Fruit fly (Drosophila melanogaster) whole organism, prepupa: ENCODE data around the gene Cp19.
A peak's percentile ranks its signal among the peaks of the same experiment; 100 is the strongest.

Experiments
- CG10631 ChIP-seq: fragments of 200-800 bp; sonication (Bioruptor generic); optimal IDR thresholded peaks from 2 replicates; lab custom pipeline; 2016; ENCODE audit warnings: missing biosample characterization, missing genetic modification characterization
- CG10669 ChIP-seq: fragments of 200-800 bp; sonication (Bioruptor generic); optimal IDR thresholded peaks from 3 replicates; lab custom pipeline; 2018; ENCODE audit warnings: missing biosample characterization, mild to moderate bottlenecking, missing genetic modification characterization, moderate library complexity
- CG11294 ChIP-seq: fragments of 200-800 bp; sonication (Bioruptor generic); IDR thresholded peaks from 2 replicates; pipeline ENCODE4 v1.3.6; 2022; ENCODE audit warnings: missing biosample characterization, missing genetic modification characterization
- CG11762 ChIP-seq: fragments of 200-800 bp; sonication (Bioruptor generic); optimal IDR thresholded peaks from 3 replicates; lab custom pipeline; 2016; ENCODE audit warnings: missing biosample characterization, missing genetic modification characterization; ENCODE audit not compliant: insufficient read depth
- CG11902 ChIP-seq: fragments of 200-800 bp; sonication (Bioruptor generic); optimal IDR thresholded peaks from 3 replicates; lab custom pipeline; 2016; ENCODE audit warnings: missing biosample characterization, missing genetic modification characterization
- CG15336 ChIP-seq: fragments of 200-800 bp; sonication (Bioruptor generic); IDR thresholded peaks from 2 replicates; pipeline ENCODE4 v1.3.6; 2022; ENCODE audit warnings: missing biosample characterization, missing genetic modification characterization
- CG16779 ChIP-seq: fragments of 200-800 bp; sonication (Bioruptor generic); optimal IDR thresholded peaks from 3 replicates; lab custom pipeline; 2017; ENCODE audit warnings: missing biosample characterization, mild to moderate bottlenecking, missing genetic modification characterization
- CG31627 ChIP-seq: fragments of 200-800 bp; sonication (Bioruptor generic); optimal IDR thresholded peaks from 3 replicates; lab custom pipeline; 2016; ENCODE audit warnings: missing biosample characterization, missing genetic modification characterization
- CG34406 ChIP-seq: fragments of 200-800 bp; sonication (Bioruptor generic); optimal IDR thresholded peaks from 3 replicates; lab custom pipeline; 2016; ENCODE audit warnings: missing biosample characterization, missing genetic modification characterization
- CG3919 ChIP-seq: fragments of 200-800 bp; sonication (Bioruptor generic); optimal IDR thresholded peaks from 3 replicates; lab custom pipeline; 2016; ENCODE audit warnings: missing biosample characterization, missing genetic modification characterization
- CG4318 ChIP-seq: fragments of 200-800 bp; sonication (Bioruptor generic); optimal IDR thresholded peaks from 3 replicates; lab custom pipeline; 2017; ENCODE audit warnings: missing biosample characterization, mild to moderate bottlenecking, missing genetic modification characterization
- CG6163 ChIP-seq: fragments of 200-800 bp; sonication (Bioruptor generic); IDR thresholded peaks from 3 replicates; pipeline ENCODE4 v1.3.6; 2022; ENCODE audit warnings: missing biosample characterization, missing genetic modification characterization
- CG6276 ChIP-seq: fragments of 200-800 bp; sonication (Bioruptor generic); optimal IDR thresholded peaks from 2 replicates; lab custom pipeline; 2017; ENCODE audit warnings: missing biosample characterization, mild to moderate bottlenecking, missing genetic modification characterization
- CG6792 ChIP-seq: fragments of 200-800 bp; sonication (Bioruptor generic); optimal IDR thresholded peaks from 3 replicates; lab custom pipeline; 2016; ENCODE audit warnings: missing biosample characterization, missing genetic modification characterization
- CG6808 ChIP-seq: fragments of 200-800 bp; sonication (Bioruptor generic); optimal IDR thresholded peaks from 3 replicates; lab custom pipeline; 2017; ENCODE audit warnings: missing biosample characterization, missing genetic modification characterization, mild to moderate bottlenecking, moderate library complexity, missing genetic modification reagents
- CG6854 ChIP-seq: fragments of 200-800 bp; sonication (Bioruptor generic); optimal IDR thresholded peaks from 2 replicates; lab custom pipeline; 2017; ENCODE audit warnings: missing biosample characterization, mild to moderate bottlenecking, missing genetic modification characterization
- CG7368 ChIP-seq: fragments of 200-800 bp; sonication (Bioruptor generic); optimal IDR thresholded peaks from 3 replicates; lab custom pipeline; 2016; ENCODE audit warnings: missing biosample characterization, missing genetic modification characterization
- CG8119 ChIP-seq: fragments of 200-800 bp; sonication (Bioruptor generic); IDR thresholded peaks from 3 replicates; pipeline ENCODE4 v1.3.6; 2022; ENCODE audit warnings: missing biosample characterization, missing genetic modification characterization
- CG8632 ChIP-seq: fragments of 200-800 bp; sonication (Bioruptor generic); optimal IDR thresholded peaks from 3 replicates; lab custom pipeline; 2016; ENCODE audit warnings: missing biosample characterization, missing genetic modification characterization
- CG9139 ChIP-seq: fragments of 200-800 bp; sonication (Bioruptor generic); optimal IDR thresholded peaks from 3 replicates; lab custom pipeline; 2017; ENCODE audit warnings: missing biosample characterization, mild to moderate bottlenecking, missing genetic modification characterization
- Eip75B ChIP-seq: fragments of 200-800 bp; sonication (Bioruptor generic); optimal IDR thresholded peaks from 3 replicates; lab custom pipeline; 2016; ENCODE audit warnings: missing biosample characterization, missing genetic modification characterization
- Eip78C ChIP-seq: fragments of 200-800 bp; sonication (Bioruptor generic); peaks from one replicate; lab custom pipeline; 2016; ENCODE audit warnings: missing biosample characterization, missing genetic modification characterization
- Eip93F ChIP-seq: fragments of 200-800 bp; sonication (Bioruptor generic); optimal IDR thresholded peaks from 2 replicates; lab custom pipeline; 2016; ENCODE audit warnings: missing biosample characterization, mild to moderate bottlenecking, missing genetic modification characterization
- Ets21C ChIP-seq: fragments of 200-800 bp; sonication (Bioruptor generic); optimal IDR thresholded peaks from 3 replicates; lab custom pipeline; 2016; ENCODE audit warnings: missing biosample characterization, missing genetic modification characterization
- Gug ChIP-seq: fragments of 200-800 bp; sonication (Bioruptor generic); IDR thresholded peaks from 2 replicates; pipeline ENCODE4 v1.3.6; 2022; ENCODE audit warnings: missing biosample characterization, missing genetic modification characterization
- Hr38 ChIP-seq: sonication (Bioruptor generic); optimal IDR thresholded peaks from 2 replicates; lab custom pipeline; 2016; ENCODE audit warnings: missing biosample characterization, missing genetic modification characterization
- Lpt ChIP-seq: fragments of 200-800 bp; sonication (Bioruptor generic); optimal IDR thresholded peaks from 3 replicates; lab custom pipeline; 2016; ENCODE audit warnings: missing biosample characterization, missing genetic modification characterization
- Met ChIP-seq: fragments of 200-800 bp; sonication (Bioruptor generic); optimal IDR thresholded peaks from 3 replicates; lab custom pipeline; 2016; ENCODE audit warnings: missing biosample characterization, missing genetic modification characterization
- OdsH ChIP-seq: fragments of 200-800 bp; sonication (Bioruptor generic); optimal IDR thresholded peaks from 3 replicates; lab custom pipeline; 2016; ENCODE audit warnings: missing biosample characterization, missing genetic modification characterization
- Smox ChIP-seq: fragments of 200-800 bp; sonication (Bioruptor generic); optimal IDR thresholded peaks from 3 replicates; lab custom pipeline; 2016; ENCODE audit warnings: missing biosample characterization, missing genetic modification characterization
- Sox102F ChIP-seq: fragments of 200-800 bp; sonication (Bioruptor generic); optimal IDR thresholded peaks from 2 replicates; lab custom pipeline; 2016; ENCODE audit warnings: missing biosample characterization, mild to moderate bottlenecking, missing genetic modification characterization
- Sox14 ChIP-seq: fragments of 200-800 bp; sonication (Bioruptor generic); optimal IDR thresholded peaks from 3 replicates; lab custom pipeline; 2016; ENCODE audit warnings: missing biosample characterization, missing genetic modification characterization
- achi ChIP-seq: fragments of 200-800 bp; sonication (Bioruptor generic); optimal IDR thresholded peaks from 3 replicates; lab custom pipeline; 2016; ENCODE audit warnings: missing biosample characterization, missing genetic modification characterization
- cyc ChIP-seq: fragments of 200-800 bp; sonication (Bioruptor generic); optimal IDR thresholded peaks from 3 replicates; lab custom pipeline; 2016; ENCODE audit warnings: missing biosample characterization, missing genetic modification characterization
- dac ChIP-seq: fragments of 200-800 bp; sonication (Bioruptor generic); optimal IDR thresholded peaks from 2 replicates; lab custom pipeline; 2017; ENCODE audit warnings: missing biosample characterization, mild to moderate bottlenecking, missing genetic modification characterization
- dsx ChIP-seq: fragments of 200-800 bp; optimal IDR thresholded peaks from 3 replicates; lab custom pipeline; 2019; ENCODE audit warnings: missing biosample characterization, mild to moderate bottlenecking, missing genetic modification characterization, moderate library complexity; ENCODE audit not compliant: poor library complexity, severe bottlenecking
- eg ChIP-seq: fragments of 200-800 bp; sonication (Bioruptor generic); IDR thresholded peaks from 3 replicates; pipeline ENCODE4 v1.3.6; 2022; ENCODE audit warnings: missing biosample characterization, missing genetic modification characterization
- esn ChIP-seq: fragments of 200-800 bp; sonication (Bioruptor generic); optimal IDR thresholded peaks from 2 replicates; lab custom pipeline; 2016; ENCODE audit warnings: missing biosample characterization, mild to moderate bottlenecking, missing genetic modification characterization, moderate library complexity
- fd59A ChIP-seq: fragments of 200-800 bp; sonication (Bioruptor generic); optimal IDR thresholded peaks from 2 replicates; lab custom pipeline; 2017; ENCODE audit warnings: missing biosample characterization, mild to moderate bottlenecking, missing genetic modification characterization, missing genetic modification reagents
- fd85E ChIP-seq: fragments of 200-800 bp; sonication (Bioruptor generic); optimal IDR thresholded peaks from 3 replicates; lab custom pipeline; 2016; ENCODE audit warnings: missing biosample characterization, missing genetic modification characterization
- fkh ChIP-seq: fragments of 200-800 bp; sonication (Bioruptor generic); optimal IDR thresholded peaks from 3 replicates; lab custom pipeline; 2017; ENCODE audit warnings: missing biosample characterization, mild to moderate bottlenecking, missing genetic modification characterization, moderate library complexity
- lz ChIP-seq: fragments of 200-800 bp; sonication (Bioruptor generic); optimal IDR thresholded peaks from 3 replicates; lab custom pipeline; 2016; ENCODE audit warnings: missing biosample characterization, missing genetic modification characterization
- salr ChIP-seq, 2 experiments: fragments of 200-800 bp; sonication (Bioruptor generic); optimal IDR thresholded peaks; 3 replicates each; lab custom pipeline; 2016 to 2018; ENCODE audit warnings: missing biosample characterization in 2 of 2, missing genetic modification characterization in 2 of 2, mild to moderate bottlenecking in 1 of 2
- spab ChIP-seq: fragments of 200-800 bp; sonication (Bioruptor generic); optimal IDR thresholded peaks from 2 replicates; lab custom pipeline; 2017; ENCODE audit warnings: missing biosample characterization, mild to moderate bottlenecking, missing genetic modification characterization, missing genetic modification reagents
- ss ChIP-seq, 2 experiments: fragments of 200-800 bp; sonication (Bioruptor generic); optimal IDR thresholded peaks; 2 replicates in 1 of 2; 3 replicates in 1 of 2; lab custom pipeline; 2017 to 2018; ENCODE audit warnings: mild to moderate bottlenecking in 2 of 2, missing biosample characterization in 2 of 2, missing genetic modification characterization in 2 of 2, moderate library complexity in 1 of 2
- svp ChIP-seq: fragments of 200-800 bp; sonication (Bioruptor generic); peaks from one replicate; lab custom pipeline; 2016; ENCODE audit warnings: missing biosample characterization, missing genetic modification characterization
- topi ChIP-seq: fragments of 200-800 bp; sonication (Bioruptor generic); optimal IDR thresholded peaks from 3 replicates; lab custom pipeline; 2016; ENCODE audit warnings: missing biosample characterization, missing genetic modification characterization
- vri ChIP-seq: fragments of 200-800 bp; sonication (Bioruptor generic); optimal IDR thresholded peaks from 3 replicates; lab custom pipeline; 2016; ENCODE audit warnings: missing biosample characterization, mild to moderate bottlenecking, missing genetic modification characterization

Gene Cp19

dm6 chr3L:8719990-8720559, 9.6 kb upstream of the Cp19 start, which contains the start of gene SrpRbeta:
TSS of gene SrpRbeta (minus strand) at chr3L:8720225.
- TF ChIP-seq CG6276 (no peak), CG31627 (peak; percentile 12), spab (GFP tag; lab: Kevin White, UChicago) (no peak), esn (peak; percentile 59), Smox (GFP tag; lab: Kevin White, UChicago) (no peak), CG9139 (GFP tag; lab: Kevin White, UChicago) (no peak), ss (GFP tag; optimal IDR thresholded peaks at IDR 0.05; lab: Kevin White, UChicago) (peak in 1 of 2 experiments; percentile 35), OdsH (GFP tag; lab: Kevin White, UChicago) (no peak), lz (GFP tag; lab: Kevin White, UChicago) (peak; percentile 40), CG6163 (no peak), cyc (peak; percentile 11), Sox14 (GFP tag; lab: Kevin White, UChicago) (peak; percentile 11), Gug (GFP tag; lab: Robert Waterston, UW) (no peak), CG6808 (peak; percentile 7), eg (GFP tag; lab: Robert Waterston, UW) (peak; percentile 22; the same call in 1 of the 3 replicates), dsx (GFP tag; lab: Kevin White, UChicago) (no peak), CG8632 (GFP tag; lab: Kevin White, UChicago) (no peak), CG6792 (no peak), topi (GFP tag; lab: Kevin White, UChicago) (peak; percentile 49), achi (peak; percentile 26), Eip93F (GFP tag; lab: Kevin White, UChicago) (no peak), vri (GFP tag; lab: Kevin White, UChicago) (peak; percentile 26), CG3919 (GFP tag; lab: Kevin White, UChicago) (peak; percentile 49), Sox102F (GFP tag; lab: Kevin White, UChicago) (no peak), Eip78C (GFP tag; lab: Kevin White, UChicago) (peak; percentile 46)

- peak; percentile 99 for TF ChIP-seq OdsH (GFP tag; lab: Kevin White, UChicago)
- peak; percentile 96 for TF ChIP-seq CG6854 (GFP tag; lab: Kevin White, UChicago)
- TF ChIP-seq CG3919 (GFP tag; lab: Kevin White, UChicago), result peak; percentile 97
- TF ChIP-seq Sox14 (GFP tag; lab: Kevin White, UChicago), result peak; percentile 99
- TF ChIP-seq fkh (GFP tag; lab: Kevin White, UChicago), result no peak
- TF ChIP-seq CG11762 (GFP tag; lab: Kevin White, UChicago), result peak; percentile 97
- TF ChIP-seq CG7368 (GFP tag; lab: Kevin White, UChicago), result peak; percentile 95
- peak; percentile 97 for TF ChIP-seq achi
- TF ChIP-seq CG10631, result peak; percentile 99
- TF ChIP-seq cyc, result peak; percentile 99
- peak; percentile 95 for TF ChIP-seq CG6808
- TF ChIP-seq CG4318 (GFP tag; lab: Kevin White, UChicago), result peak; percentile 99
- TF ChIP-seq Eip75B (GFP tag; lab: Kevin White, UChicago), result peak; percentile 98
- TF ChIP-seq dac (GFP tag; lab: Kevin White, UChicago), result peak; percentile 98
- peak; percentile 93 for TF ChIP-seq vri (GFP tag; lab: Kevin White, UChicago)
- peak; percentile 99 for TF ChIP-seq CG31627
- TF ChIP-seq CG8632 (GFP tag; lab: Kevin White, UChicago), result peak; percentile 97
- peak; percentile 99 for TF ChIP-seq svp (GFP tag; lab: Kevin White, UChicago)
- TF ChIP-seq CG16779, result peak; percentile 91
- TF ChIP-seq Ets21C (GFP tag; lab: Kevin White, UChicago), result peak; percentile 98
- TF ChIP-seq fd85E (GFP tag; lab: Kevin White, UChicago), result peak; percentile 94
- peak; percentile 98 for TF ChIP-seq CG11902 (GFP tag; lab: Kevin White, UChicago)
- TF ChIP-seq salr (GFP tag; optimal IDR thresholded peaks at IDR 0.05; lab: Kevin White, UChicago), result peak; percentile 96
- peak; percentile 82 for TF ChIP-seq Hr38 (GFP tag; lab: Kevin White, UChicago)
- peak; percentile 97 for TF ChIP-seq fd59A
- peak; percentile 98 for TF ChIP-seq topi (GFP tag; lab: Kevin White, UChicago)
- peak; percentile 96 for TF ChIP-seq CG11294 (GFP tag; lab: Robert Waterston, UW)
- TF ChIP-seq Lpt, result peak; percentile 95
- peak; percentile 98 for TF ChIP-seq CG34406 (GFP tag; lab: Kevin White, UChicago)
- peak; percentile 81 for TF ChIP-seq Eip93F (GFP tag; lab: Kevin White, UChicago)
- TF ChIP-seq CG15336, result peak; percentile 95
- TF ChIP-seq Met, result peak; percentile 98
- TF ChIP-seq dsx (GFP tag; lab: Kevin White, UChicago), result peak; percentile 95
- peak; percentile 96 for TF ChIP-seq CG8119 (GFP tag; lab: Robert Waterston, UW)
- TF ChIP-seq CG10669 (GFP tag; lab: Kevin White, UChicago), result peak; percentile 98
- TF ChIP-seq CG6792, result peak; percentile 97
Observed at dm6 chr3L:8721145-8721544, 8.5 kb upstream of the Cp19 start, which contains the start of the genes CG32022 and CG6511. TSS of gene CG32022 (minus strand) at chr3L:8721272. TSS of gene CG6511 (plus strand) at chr3L:8721324.
